Worm (Caenorhabditis elegans): Measurements from ENCODE around the gene his-8.

DNA sequence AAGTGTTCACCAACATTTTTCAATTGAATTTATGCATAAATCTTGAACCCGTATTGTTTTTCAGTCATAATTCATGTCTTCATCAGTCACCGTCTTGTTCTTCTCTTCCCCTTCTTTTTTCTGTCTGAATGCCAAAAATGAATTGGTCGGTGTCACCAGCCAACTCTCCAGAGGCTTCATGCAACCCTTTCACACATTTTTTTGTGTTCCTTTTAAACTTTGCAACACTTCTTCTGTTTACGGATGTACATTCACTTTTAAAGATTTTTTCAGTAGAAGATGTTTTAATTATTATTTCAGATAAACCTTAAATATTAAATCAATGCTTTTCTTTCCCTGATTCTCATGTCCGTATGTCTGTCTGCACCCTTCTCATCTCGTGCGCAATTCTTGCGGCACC is 28.0 kb upstream of the his-8 start, which contains the start of gene acr-16:
- TF ChIP-seq nfyb-1 (GFP tag; IDR thresholded peaks at IDR 0.05) (no peak), egl-18 (GFP tag; IDR thresholded peaks at IDR 0.05) (no peak), T07F8.4 (tag; optimal IDR thresholded peaks at IDR 0.05) (no peak), B0035.1 (tag; optimal IDR thresholded peaks at IDR 0.05) (no peak), pha-4 (tag; optimal IDR thresholded peaks at IDR 0.05) (no peak), F49E8.2 (tag; optimal IDR thresholded peaks at IDR 0.05; ENCODE audit: insufficient read depth) (no peak), attf-5 (GFP tag; optimal IDR thresholded peaks at IDR 0.05) (no peak)

Measured in whole organism, young adult.